Worm (Caenorhabditis elegans): ENCODE measurements around the gene apx-1.

apx-1 gene

ce11 chrV:3242984-3243383 is 33.0 kb downstream of the apx-1 start, which contains the start of gene gst-23:
Gene gst-23 (plus strand): TSS chrV:3243284.
- no peak for TF ChIP-seq dpff-1 (tag; optimal IDR thresholded peaks at IDR 0.05)
- no peak for TF ChIP-seq T07F8.4 (tag; optimal IDR thresholded peaks at IDR 0.05)
- no peak for TF ChIP-seq ceh-58 (GFP tag; IDR thresholded peaks at IDR 0.05)
- no peak for TF ChIP-seq ztf-28 (GFP tag; IDR thresholded peaks at IDR 0.05)
- no peak for TF ChIP-seq madf-10 (tag; optimal IDR thresholded peaks at IDR 0.05)
- no peak for TF ChIP-seq ama-1 (optimal IDR thresholded peaks at IDR 0.05)
- TF ChIP-seq ama-1 (GFP tag; optimal IDR thresholded peaks at IDR 0.05) = no peak
- no peak for TF ChIP-seq K11D2.4 (GFP tag; IDR thresholded peaks at IDR 0.05)
- no peak for TF ChIP-seq aptf-2 (GFP tag; conservative IDR thresholded peaks at IDR 0.05)
- TF ChIP-seq let-526 (GFP tag; IDR thresholded peaks at IDR 0.05) = no peak
- TF ChIP-seq unc-130 (GFP tag; optimal IDR thresholded peaks at IDR 0.05) = no peak
- TF ChIP-seq Y95B8A.8 (GFP tag; IDR thresholded peaks at IDR 0.05) = no peak
- TF ChIP-seq F52B5.7 (tag; optimal IDR thresholded peaks at IDR 0.05) = no peak
- TF ChIP-seq gei-17 (GFP tag; optimal IDR thresholded peaks at IDR 0.05) = no peak
- no peak for TF ChIP-seq rec-8 (tag; optimal IDR thresholded peaks at IDR 0.05)
- no peak for TF ChIP-seq bed-2 (GFP tag; IDR thresholded peaks at IDR 0.05)

DNA sequence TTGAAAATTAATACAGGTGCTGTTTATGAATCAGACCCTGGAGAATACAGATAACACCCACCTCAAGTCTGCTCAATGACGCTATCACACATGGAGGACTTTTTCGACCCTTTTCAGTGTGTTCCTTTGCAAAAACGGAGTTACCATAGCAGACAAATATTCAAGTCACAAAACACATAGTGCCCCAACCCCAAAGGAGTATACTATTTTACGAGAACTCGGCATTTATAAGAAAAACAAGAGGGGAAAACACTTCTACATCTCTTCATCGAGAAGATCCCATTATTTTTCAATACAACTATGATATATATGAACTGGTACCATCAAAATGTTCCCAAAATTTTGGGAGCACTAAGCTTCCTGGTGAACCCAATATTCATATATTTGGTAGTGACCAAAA is 34.7 kb downstream of the apx-1 start, which contains the start of gene srj-7:
Gene srj-7, plus strand, starts transcription at position 301 of the 400 bp plus-strand sequence.
- no peak for TF ChIP-seq snpc-1.3 (tag; optimal IDR thresholded peaks at IDR 0.05; ENCODE audit: insufficient read depth)
- no peak for TF ChIP-seq somi-1 (GFP tag; optimal IDR thresholded peaks at IDR 0.05)
- TF ChIP-seq cebp-1 (GFP tag; IDR thresholded peaks at IDR 0.05) = no peak
- TF ChIP-seq cebp-1 (tag; optimal IDR thresholded peaks at IDR 0.05) = no peak
- TF ChIP-seq egl-44 (GFP tag; IDR thresholded peaks at IDR 0.05) = no peak
- TF ChIP-seq ztf-3 (GFP tag; optimal IDR thresholded peaks at IDR 0.05) = no peak
- TF ChIP-seq nfyb-1 (GFP tag; IDR thresholded peaks at IDR 0.05) = no peak

- TF ChIP-seq repo-1 (tag; optimal IDR thresholded peaks at IDR 0.05) = no peak
- no peak for TF ChIP-seq ztf-26 (tag; optimal IDR thresholded peaks at IDR 0.05)
- TF ChIP-seq somi-1 (GFP tag; optimal IDR thresholded peaks at IDR 0.05) = no peak
- no peak for TF ChIP-seq akir-1 (GFP tag; optimal IDR thresholded peaks at IDR 0.05)
- no peak for TF ChIP-seq atf-7 (tag; optimal IDR thresholded peaks at IDR 0.05)
- no peak for TF ChIP-seq snpc-1.1 (tag; optimal IDR thresholded peaks at IDR 0.05; ENCODE audit: insufficient read depth)
- no peak for TF ChIP-seq zim-3 (tag; optimal IDR thresholded peaks at IDR 0.05)
- TF ChIP-seq egl-18 (GFP tag; IDR thresholded peaks at IDR 0.05) = no peak
- TF ChIP-seq F37B4.10 (GFP tag; IDR thresholded peaks at IDR 0.05) = no peak
- no peak for TF ChIP-seq tbp1 (GFP tag; optimal IDR thresholded peaks at IDR 0.05)
- no peak for TF ChIP-seq bed-1 (GFP tag; IDR thresholded peaks at IDR 0.05)
- no peak for TF ChIP-seq T07F8.4 (tag; optimal IDR thresholded peaks at IDR 0.05)
- TF ChIP-seq B0261.1 (tag; optimal IDR thresholded peaks at IDR 0.05) = no peak
- no peak for TF ChIP-seq die-1 (tag; optimal IDR thresholded peaks at IDR 0.05)
- TF ChIP-seq lir-1 (GFP tag; conservative IDR thresholded peaks at IDR 0.05) = no peak
- TF ChIP-seq hrde-1 (tag; optimal IDR thresholded peaks at IDR 0.05; ENCODE audit: borderline replicate concordance) = no peak
- TF ChIP-seq lin-35 (GFP tag; optimal IDR thresholded peaks at IDR 0.05) = no peak
Observed at ce11 chrV:3247515-3247914, 37.5 kb downstream of the apx-1 start, which contains the start of gene srj-8. Gene srj-8 (plus strand): TSS chrV:3247815.
